Fruit fly (Drosophila melanogaster) whole organism, embryonic: ENCODE measurements around the gene gish.

Experiments used
- ATbp ChIP-seq: fragments of 200-800 bp; sonication (Bioruptor generic); optimal IDR thresholded peaks from 2 replicates; lab custom pipeline; 2017; ENCODE audit warnings: missing biosample characterization, mild to moderate bottlenecking, missing genetic modification characterization, missing genetic modification reagents
- Atf6 ChIP-seq: fragments of 200-800 bp; sonication (Bioruptor generic); IDR thresholded peaks from 2 replicates; pipeline ENCODE4 v1.3.6; 2022; ENCODE audit warnings: missing biosample characterization, missing genetic modification characterization
- Awh ChIP-seq: fragments of 200-800 bp; sonication (Bioruptor generic); IDR thresholded peaks from 2 replicates; pipeline ENCODE4, ENCODE4 v1.3.6; 2022; ENCODE audit warnings: missing biosample characterization, missing genetic modification characterization
- CG10565 ChIP-seq: fragments of 200-800 bp; sonication (Bioruptor generic); optimal IDR thresholded peaks from 3 replicates; lab custom pipeline; 2016; ENCODE audit warnings: missing biosample characterization, mild to moderate bottlenecking, missing genetic modification characterization
- CG10654 ChIP-seq: fragments of 200-800 bp; sonication (Bioruptor generic); optimal IDR thresholded peaks from 2 replicates; lab custom pipeline; 2016; ENCODE audit warnings: missing biosample characterization, missing genetic modification characterization
- CG11085 ChIP-seq: fragments of 200-800 bp; sonication (Bioruptor generic); IDR thresholded peaks from 2 replicates; pipeline ENCODE4 v1.3.6; 2022; ENCODE audit warnings: missing biosample characterization, missing genetic modification characterization
- CG12391 ChIP-seq: fragments of 200-800 bp; sonication (Bioruptor generic); optimal IDR thresholded peaks from 3 replicates; lab custom pipeline; 2018; ENCODE audit warnings: missing biosample characterization, mild to moderate bottlenecking, missing genetic modification characterization, moderate library complexity
- CG14710 ChIP-seq: fragments of 200-800 bp; sonication (Bioruptor generic); optimal IDR thresholded peaks from 3 replicates; lab custom pipeline; 2019; ENCODE audit warnings: missing biosample characterization, mild to moderate bottlenecking, missing genetic modification characterization, moderate library complexity
- CG15514 ChIP-seq: fragments of 200-800 bp; sonication (Bioruptor generic); optimal IDR thresholded peaks from 3 replicates; lab custom pipeline; 2017; ENCODE audit warnings: missing biosample characterization, missing genetic modification characterization, mild to moderate bottlenecking, moderate library complexity, missing genetic modification reagents
- CG17328 ChIP-seq: fragments of 200-800 bp; sonication (Bioruptor generic); IDR thresholded peaks from 2 replicates; pipeline ENCODE4 v1.3.6; 2022; ENCODE audit warnings: missing biosample characterization, missing genetic modification characterization
- CG18011 ChIP-seq: fragments of 200-800 bp; sonication (Bioruptor generic); optimal IDR thresholded peaks from 2 replicates; lab custom pipeline; 2017; ENCODE audit warnings: missing biosample characterization, missing genetic modification characterization, mild to moderate bottlenecking, moderate library complexity, missing genotype
- CG3281 ChIP-seq: fragments of 200-800 bp; sonication (Bioruptor generic); optimal IDR thresholded peaks from 3 replicates; lab custom pipeline; 2017; ENCODE audit warnings: missing biosample characterization, mild to moderate bottlenecking, missing genetic modification characterization
- CG33213 ChIP-seq: fragments of 200-800 bp; sonication (Bioruptor generic); optimal IDR thresholded peaks from 3 replicates; lab custom pipeline; 2016; ENCODE audit warnings: missing biosample characterization, missing genetic modification characterization
- CG34376 ChIP-seq: fragments of 200-800 bp; sonication (Bioruptor generic); optimal IDR thresholded peaks from 2 replicates; lab custom pipeline; 2018; ENCODE audit warnings: missing biosample characterization, mild to moderate bottlenecking, missing genetic modification characterization
- CG42726 ChIP-seq: fragments of 200-800 bp; sonication (Bioruptor generic); IDR thresholded peaks from 2 replicates; pipeline ENCODE4 v1.3.6; 2022; ENCODE audit warnings: missing biosample characterization, missing genetic modification characterization; ENCODE audit not compliant: partially characterized antibody
- CG4328 ChIP-seq: fragments of 200-800 bp; sonication (Bioruptor generic); optimal IDR thresholded peaks from 3 replicates; lab custom pipeline; 2017; ENCODE audit warnings: missing biosample characterization, missing genetic modification reagents, missing genetic modification characterization
- CG43689 ChIP-seq: fragments of 200-800 bp; sonication (Bioruptor generic); IDR thresholded peaks from 2 replicates; pipeline ENCODE4 v1.3.6; 2022; ENCODE audit warnings: missing biosample characterization, missing genetic modification characterization
- CG6813 ChIP-seq: fragments of 200-800 bp; sonication (Bioruptor generic); optimal IDR thresholded peaks from 2 replicates; lab custom pipeline; 2017; ENCODE audit warnings: missing biosample characterization, missing genetic modification characterization, mild to moderate bottlenecking, moderate library complexity, missing genetic modification reagents
- CG7928 ChIP-seq: fragments of 200-800 bp; sonication (Bioruptor generic); optimal IDR thresholded peaks from 2 replicates; lab custom pipeline; 2017; ENCODE audit warnings: missing biosample characterization, mild to moderate bottlenecking, missing genetic modification characterization
- CG8290 ChIP-seq, 3 experiments: fragments of 200-800 bp; sonication (Bioruptor generic); optimal IDR thresholded peaks; 2 replicates each; lab custom pipeline; 2016 to 2019; ENCODE audit warnings: missing biosample characterization in 3 of 3, missing genetic modification characterization in 3 of 3, mild to moderate bottlenecking in 2 of 3, moderate library complexity in 1 of 3
- CG8944 ChIP-seq: fragments of 200-800 bp; sonication (Bioruptor generic); optimal IDR thresholded peaks from 3 replicates; lab custom pipeline; 2016; ENCODE audit warnings: missing biosample characterization, missing genetic modification characterization
- CG9609 ChIP-seq: fragments of 200-800 bp; sonication (Bioruptor generic); optimal IDR thresholded peaks from 3 replicates; lab custom pipeline; 2016; ENCODE audit warnings: missing biosample characterization, missing genetic modification characterization
- CG9932 ChIP-seq: fragments of 200-800 bp; sonication (Bioruptor generic); IDR thresholded peaks from 2 replicates; pipeline ENCODE4 v1.3.6; 2022; ENCODE audit warnings: missing biosample characterization, missing genetic modification characterization
- CoRest ChIP-seq: fragments of 200-800 bp; sonication (Bioruptor generic); optimal IDR thresholded peaks from 3 replicates; lab custom pipeline; 2018; ENCODE audit warnings: missing biosample characterization, mild to moderate bottlenecking, missing genetic modification characterization, moderate library complexity
- Dfd ChIP-seq, 2 experiments: fragments of >200 bp; optimal IDR thresholded peaks; 2 replicates each; lab custom pipeline; 2017; ENCODE audit warnings: missing biosample characterization in 2 of 2, missing genetic modification characterization in 2 of 2
- Gug ChIP-seq: fragments of 200-800 bp; sonication (Bioruptor generic); IDR thresholded peaks from 4 replicates; pipeline ENCODE4 v1.3.6; 2022; ENCODE audit warnings: missing biosample characterization, missing genetic modification characterization
- HLHmδ ChIP-seq: fragments of 200-800 bp; sonication (Bioruptor generic); optimal IDR thresholded peaks from 2 replicates; lab custom pipeline; 2018; ENCODE audit warnings: missing biosample characterization, mild to moderate bottlenecking, missing genetic modification characterization, moderate library complexity
- Hand ChIP-seq: fragments of 200-800 bp; sonication (Bioruptor generic); optimal IDR thresholded peaks from 2 replicates; lab custom pipeline; 2017; ENCODE audit warnings: mild to moderate bottlenecking, missing biosample characterization, missing genetic modification reagents, missing genetic modification characterization
- Meics ChIP-seq: fragments of 200-800 bp; sonication (Bioruptor generic); optimal IDR thresholded peaks from 2 replicates; lab custom pipeline; 2017; ENCODE audit warnings: missing biosample characterization, mild to moderate bottlenecking, missing genetic modification characterization
- Mrtf ChIP-seq: fragments of 200-800 bp; sonication (Bioruptor generic); IDR thresholded peaks from 3 replicates; pipeline ENCODE4 v1.3.6; 2022; ENCODE audit warnings: missing biosample characterization, missing genetic modification characterization
- Myb ChIP-seq: fragments of 200-800 bp; sonication (Bioruptor generic); optimal IDR thresholded peaks from 2 replicates; lab custom pipeline; 2016; ENCODE audit warnings: missing biosample characterization, missing genetic modification characterization
- Oli ChIP-seq: fragments of 200-800 bp; sonication (Bioruptor generic); optimal IDR thresholded peaks from 2 replicates; lab custom pipeline; 2018; ENCODE audit warnings: missing biosample characterization, mild to moderate bottlenecking, missing genetic modification characterization, moderate library complexity
- Opbp ChIP-seq: fragments of 200-800 bp; sonication (Bioruptor generic); IDR thresholded peaks from 3 replicates; pipeline ENCODE4 v1.3.6; 2022; ENCODE audit warnings: missing biosample characterization, missing genetic modification characterization; ENCODE audit not compliant: partially characterized antibody
- Scr ChIP-seq: fragments of 200-800 bp; sonication (Bioruptor generic); IDR thresholded peaks from 2 replicates; pipeline ENCODE4 v1.3.6; 2022; ENCODE audit warnings: missing biosample characterization, missing genetic modification characterization; ENCODE audit not compliant: partially characterized antibody
- Sox100B ChIP-seq: fragments of 200-800 bp; sonication (Bioruptor generic); optimal IDR thresholded peaks from 3 replicates; lab custom pipeline; 2018; ENCODE audit warnings: missing biosample characterization, mild to moderate bottlenecking, missing genetic modification characterization
- Stat92E ChIP-seq, 3 experiments: fragments of >200 bp in 2 of 3; fragments of 200-800 bp in 1 of 3; sonication (Bioruptor generic) in 1 of 3; optimal IDR thresholded peaks; 2 replicates each; lab custom pipeline; 2017 to 2019; ENCODE audit warnings: missing biosample characterization in 3 of 3, missing genetic modification characterization in 3 of 3, mild to moderate bottlenecking in 1 of 3, moderate library complexity in 1 of 3
- ab ChIP-seq: fragments of 200-800 bp; sonication (Bioruptor generic); optimal IDR thresholded peaks from 2 replicates; lab custom pipeline; 2016; ENCODE audit warnings: missing biosample characterization, missing genetic modification characterization
- ara ChIP-seq: fragments of 200-800 bp; sonication (Bioruptor generic); IDR thresholded peaks from 2 replicates; pipeline ENCODE4 v1.3.6; 2022; ENCODE audit warnings: missing biosample characterization, missing genetic modification characterization
- az2 ChIP-seq: fragments of 200-800 bp; sonication (Bioruptor generic); optimal IDR thresholded peaks from 3 replicates; lab custom pipeline; 2016; ENCODE audit warnings: missing biosample characterization, missing genetic modification characterization
- cas ChIP-seq: fragments of 200-800 bp; sonication (Bioruptor generic); IDR thresholded peaks from 2 replicates; pipeline ENCODE4 v1.3.6; 2022; ENCODE audit warnings: missing biosample characterization, missing genetic modification characterization
- dpn ChIP-seq, 2 experiments: fragments of 200-800 bp; sonication (Bioruptor generic); optimal IDR thresholded peaks; 3 replicates each; lab custom pipeline; 2016; ENCODE audit warnings: missing biosample characterization in 2 of 2, missing genetic modification characterization in 2 of 2
- emc ChIP-seq: fragments of 200-800 bp; sonication (Bioruptor generic); optimal IDR thresholded peaks from 2 replicates; lab custom pipeline; 2016; ENCODE audit warnings: missing biosample characterization, missing genetic modification characterization
- eyg ChIP-seq: fragments of 200-800 bp; sonication (Bioruptor generic); optimal IDR thresholded peaks from 3 replicates; lab custom pipeline; 2016; ENCODE audit warnings: missing biosample characterization, missing genetic modification characterization
- gcm ChIP-seq: fragments of 200-800 bp; sonication (Bioruptor generic); optimal IDR thresholded peaks from 2 replicates; lab custom pipeline; 2019; ENCODE audit warnings: missing biosample characterization, mild to moderate bottlenecking, missing genetic modification characterization, moderate library complexity
- grau ChIP-seq: fragments of 200-800 bp; optimal IDR thresholded peaks from 3 replicates; lab custom pipeline; 2019; ENCODE audit warnings: missing biosample characterization, mild to moderate bottlenecking, missing genetic modification characterization, moderate library complexity
- lov ChIP-seq, 2 experiments: fragments of 200-800 bp in 1 of 2; fragments of >200 bp in 1 of 2; sonication (Bioruptor generic) in 1 of 2; IDR thresholded peaks in 1 of 2; optimal IDR thresholded peaks in 1 of 2; 2 replicates in 1 of 2; 3 replicates in 1 of 2; pipeline versions ENCODE4 v1.3.6 to Lab custom; 2017 to 2022; ENCODE audit warnings: missing biosample characterization in 1 of 2, missing genetic modification characterization in 1 of 2
- onecut ChIP-seq: fragments of 200-800 bp; sonication (Bioruptor generic); IDR thresholded peaks from 2 replicates; pipeline ENCODE4 v1.3.6; 2022; ENCODE audit warnings: missing biosample characterization, missing genetic modification characterization
- pros ChIP-seq: fragments of 200-800 bp; sonication (Bioruptor generic); optimal IDR thresholded peaks from 3 replicates; lab custom pipeline; 2019; ENCODE audit warnings: missing biosample characterization, mild to moderate bottlenecking, missing genetic modification characterization, moderate library complexity
- sd ChIP-seq: fragments of 200-800 bp; sonication (Bioruptor generic); optimal IDR thresholded peaks from 3 replicates; lab custom pipeline; 2018; ENCODE audit warnings: missing biosample characterization, mild to moderate bottlenecking, missing genetic modification characterization, moderate library complexity
- sens-2 ChIP-seq: fragments of 200-800 bp; sonication (Bioruptor generic); IDR thresholded peaks from 2 replicates; pipeline ENCODE4 v1.3.6; 2022; ENCODE audit warnings: missing biosample characterization, missing genetic modification characterization
- yki ChIP-seq: fragments of >200 bp; optimal IDR thresholded peaks from 3 replicates; lab custom pipeline; 2018

gish gene

dm6 chr3R:16241822-16242221, 30.4 kb upstream of the gish start (continued):
- no peak for TF ChIP-seq Opbp (GFP tag; lab: Robert Waterston, UW)
- no peak for TF ChIP-seq ara (GFP tag; lab: Robert Waterston, UW)
- peak; percentile 49 for TF ChIP-seq Meics (GFP tag; lab: Kevin White, UChicago)
- TF ChIP-seq onecut (GFP tag; lab: Robert Waterston, UW) = no peak
- no peak for TF ChIP-seq Awh
- TF ChIP-seq emc (GFP tag; lab: Kevin White, UChicago) = no peak
- TF ChIP-seq CoRest (tag; lab: Kevin White, UChicago) = peak; percentile 60
- no peak for TF ChIP-seq Mrtf (GFP tag; lab: Robert Waterston, UW)
- TF ChIP-seq CG10654 (GFP tag; lab: Kevin White, UChicago) = no peak
- no peak for TF ChIP-seq Atf6 (GFP tag; lab: Robert Waterston, UW)
- no peak for TF ChIP-seq cas
- no peak for TF ChIP-seq grau (tag; lab: Kevin White, UChicago)
- no peak for TF ChIP-seq CG7928
- TF ChIP-seq Myb = no peak
- TF ChIP-seq CG33213 (GFP tag; lab: Kevin White, UChicago) = no peak
- no peak for TF ChIP-seq eyg (GFP tag; lab: Kevin White, UChicago)
- TF ChIP-seq az2 (GFP tag; lab: Kevin White, UChicago) = no peak
- no peak for TF ChIP-seq CG43689 (GFP tag; lab: Robert Waterston, UW)
- peak; percentile 69 for TF ChIP-seq Sox100B (GFP tag; lab: Kevin White, UChicago)
- no peak for TF ChIP-seq Dfd (GFP tag; optimal IDR thresholded peaks at IDR 0.05; lab: Kevin White, UChicago)
- TF ChIP-seq Scr (GFP tag; lab: Robert Waterston, UW) = no peak
- no peak for TF ChIP-seq Gug (GFP tag; lab: Robert Waterston, UW)
- no peak for TF ChIP-seq CG9932 (GFP tag; lab: Robert Waterston, UW)
- TF ChIP-seq gcm (GFP tag; lab: Kevin White, UChicago) = no peak
- TF ChIP-seq CG4328 (GFP tag; lab: Kevin White, UChicago) = no peak
- TF ChIP-seq ATbp (GFP tag; lab: Kevin White, UChicago) = no peak
- no peak for TF ChIP-seq dpn (GFP tag; optimal IDR thresholded peaks at IDR 0.05; lab: Kevin White, UChicago)
- TF ChIP-seq CG17328 (GFP tag; lab: Robert Waterston, UW) = no peak
- no peak for TF ChIP-seq CG15514 (GFP tag; lab: Kevin White, UChicago)
- TF ChIP-seq CG42726 (GFP tag; lab: Robert Waterston, UW) = no peak
- no peak for TF ChIP-seq pros (GFP tag; lab: Kevin White, UChicago)
- TF ChIP-seq CG34376 (GFP tag; lab: Kevin White, UChicago) = no peak
- peak; percentile 55 for TF ChIP-seq Oli
- no peak for TF ChIP-seq ab
- no peak for TF ChIP-seq sd (tag; lab: Kevin White, UChicago)
- TF ChIP-seq CG6813 (GFP tag; lab: Kevin White, UChicago) = no peak
- no peak for TF ChIP-seq lov (optimal IDR thresholded peaks at IDR 0.05; lab: Kevin White, UChicago)
- no peak for TF ChIP-seq lov (GFP tag; IDR thresholded peaks at IDR 0.05; lab: Robert Waterston, UW)
- no peak for TF ChIP-seq CG18011 (GFP tag; lab: Kevin White, UChicago)
- TF ChIP-seq CG12391 (tag; lab: Kevin White, UChicago) = peak; percentile 18
- TF ChIP-seq CG8944 (GFP tag; lab: Kevin White, UChicago) = no peak
- TF ChIP-seq CG9609 (GFP tag; lab: Kevin White, UChicago) = no peak
- TF ChIP-seq CG10565 = no peak
- TF ChIP-seq yki (lab: Kevin White, UChicago) = no peak
- TF ChIP-seq CG8290 (GFP tag; optimal IDR thresholded peaks at IDR 0.05; lab: Kevin White, UChicago) = no peak
- no peak for TF ChIP-seq CG8290 (tag; optimal IDR thresholded peaks at IDR 0.05; lab: Kevin White, UChicago)
- no peak for TF ChIP-seq sens-2
- no peak for TF ChIP-seq HLHmδ (GFP tag; lab: Kevin White, UChicago)
- no peak for TF ChIP-seq Hand (GFP tag; lab: Kevin White, UChicago)
- no peak for TF ChIP-seq CG11085
- TF ChIP-seq CG14710 (tag; lab: Kevin White, UChicago) = peak; percentile 16
- TF ChIP-seq CG3281 (GFP tag; lab: Kevin White, UChicago) = peak; percentile 36
- no peak for TF ChIP-seq Stat92E (GFP tag; optimal IDR thresholded peaks at IDR 0.05; lab: Kevin White, UChicago)
